Worm (Caenorhabditis elegans): ENCODE results near the gene F21A3.2.

DNA sequence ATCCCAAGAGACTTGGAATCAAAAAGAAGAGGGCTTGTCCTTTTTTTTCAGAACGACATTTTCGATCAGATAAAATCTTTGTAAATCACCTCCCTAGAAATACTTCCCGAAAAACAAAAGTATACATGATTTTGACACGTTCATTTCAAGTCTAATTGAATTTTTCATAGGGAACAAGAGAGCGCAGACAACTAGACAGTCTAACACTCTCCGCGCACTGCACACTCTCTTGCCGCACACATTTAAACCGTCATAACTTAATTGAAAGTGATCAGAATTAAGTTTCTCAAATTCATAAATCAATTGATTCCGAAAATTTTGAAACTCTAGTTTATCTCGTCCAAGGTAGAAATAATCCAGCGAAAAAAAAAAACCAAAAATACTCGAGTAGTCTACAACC, 26.0 kb upstream of the F21A3.2 start:
- TF ChIP-seq zag-1 (tag; optimal IDR thresholded peaks at IDR 0.05) (no peak), lin-38 (GFP tag; IDR thresholded peaks at IDR 0.05) (no peak), lin-39 (tag; optimal IDR thresholded peaks at IDR 0.05) (no peak), duxl-1 (tag; optimal IDR thresholded peaks at IDR 0.05; ENCODE audit: poor library complexity) (no peak), mep-1 (tag; optimal IDR thresholded peaks at IDR 0.05) (no peak), nhr-237 (tag; optimal IDR thresholded peaks at IDR 0.05) (no peak), fos-1 (tag; optimal IDR thresholded peaks at IDR 0.05) (no peak), ama-1 (optimal IDR thresholded peaks at IDR 0.05) (no peak), aly-2 (tag; optimal IDR thresholded peaks at IDR 0.05) (no peak), ztf-11 (tag; optimal IDR thresholded peaks at IDR 0.05) (no peak), F49E8.2 (tag; optimal IDR thresholded peaks at IDR 0.05; ENCODE audit: borderline replicate concordance) (no peak), pqm-1 (tag; optimal IDR thresholded peaks at IDR 0.05) (no peak), F10B5.3 (tag; optimal IDR thresholded peaks at IDR 0.05) (no peak)
